Worm (Caenorhabditis elegans) whole organism, young adult: ENCODE results near the gene kqt-1.

Experiments used
- B0261.1 ChIP-seq: sonication (generic microtip); optimal IDR thresholded peaks from 2 replicates; lab custom pipeline; 2016; ENCODE audit warnings: mild to moderate bottlenecking, missing genetic modification characterization, moderate library complexity, missing compliant biosample characterization
- B0336.3 ChIP-seq: fragments of 200-800 bp; sonication (Bioruptor generic); IDR thresholded peaks from 2 replicates; pipeline ENCODE4 v1.3.6; 2022; ENCODE audit warnings: missing genetic modification characterization, missing compliant biosample characterization
- D2030.7 ChIP-seq: fragments of 200-800 bp; sonication (Bioruptor generic); IDR thresholded peaks from 2 replicates; pipeline ENCODE4 v1.3.6; 2022; ENCODE audit warnings: missing genetic modification reagents, missing genetic modification characterization, missing compliant biosample characterization
- F10E7.11 ChIP-seq: sonication (generic microtip); optimal IDR thresholded peaks from 2 replicates; lab custom pipeline; 2017; ENCODE audit warnings: mild to moderate bottlenecking, missing genetic modification characterization, moderate library complexity, missing compliant biosample characterization
- F22D6.2 ChIP-seq: sonication (generic microtip); optimal IDR thresholded peaks from 2 replicates; lab custom pipeline; 2016; ENCODE audit warnings: mild to moderate bottlenecking, missing genetic modification characterization, missing compliant biosample characterization
- F33H1.4 ChIP-seq: fragments of 200-800 bp; sonication (Bioruptor generic); IDR thresholded peaks from 2 replicates; pipeline ENCODE4 v1.3.6; 2022; ENCODE audit warnings: missing genetic modification reagents, missing genetic modification characterization, missing compliant biosample characterization
- F39B2.1 ChIP-seq: fragments of 200-800 bp; sonication (Bioruptor generic); IDR thresholded peaks from 2 replicates; pipeline ENCODE4 v1.3.6; 2022; ENCODE audit warnings: missing genetic modification reagents, missing genetic modification characterization, missing compliant biosample characterization
- F52B5.7 ChIP-seq: sonication (generic microtip); optimal IDR thresholded peaks from 2 replicates; lab custom pipeline; 2016; ENCODE audit warnings: mild to moderate bottlenecking, missing genetic modification characterization, missing compliant biosample characterization
- F55B11.4 ChIP-seq: sonication (generic microtip); optimal IDR thresholded peaks from 2 replicates; lab custom pipeline; 2016; ENCODE audit warnings: missing compliant biosample characterization, missing genetic modification characterization, borderline replicate concordance; ENCODE audit not compliant: insufficient read depth
- T07F8.4 ChIP-seq: sonication (generic microtip); optimal IDR thresholded peaks from 2 replicates; lab custom pipeline; 2016; ENCODE audit warnings: mild to moderate bottlenecking, missing genetic modification characterization, moderate library complexity, missing compliant biosample characterization
- Y53G8AR.9 ChIP-seq: fragments of 200-800 bp; sonication (Bioruptor generic); conservative IDR thresholded peaks from 2 replicates; pipeline ENCODE4 v1.3.6; 2022; ENCODE audit warnings: missing genetic modification reagents, missing genetic modification characterization, missing compliant biosample characterization
- ZK185.1 ChIP-seq: sonication (generic microtip); optimal IDR thresholded peaks from 2 replicates; lab custom pipeline; 2016; ENCODE audit warnings: mild to moderate bottlenecking, missing genetic modification characterization, missing compliant biosample characterization; ENCODE audit not compliant: poor library complexity, severe bottlenecking
- ama-1 ChIP-seq, 3 experiments: fragments of 150-350 bp in 1 of 3; sonication (generic microtip) in 2 of 3; optimal IDR thresholded peaks; 2 replicates each; lab custom pipeline; 2014 to 2018; ENCODE audit warnings: missing biosample characterization in 2 of 3, missing genetic modification characterization in 2 of 3, missing genetic modification reagents in 2 of 3
- aptf-3 ChIP-seq: fragments of 200-800 bp; sonication (Bioruptor generic); IDR thresholded peaks from 2 replicates; pipeline ENCODE4 v1.3.6; 2022; ENCODE audit warnings: missing genetic modification characterization, missing compliant biosample characterization
- attf-5 ChIP-seq: fragments of 200-800 bp; sonication (Bioruptor generic); optimal IDR thresholded peaks from 2 replicates; lab custom pipeline; 2018; ENCODE audit warnings: mild to moderate bottlenecking, missing genetic modification characterization, missing compliant biosample characterization
- bed-1 ChIP-seq: fragments of 200-800 bp; sonication (Bioruptor generic); IDR thresholded peaks from 2 replicates; pipeline ENCODE4 v1.3.6; 2022; ENCODE audit warnings: missing genetic modification reagents, missing genetic modification characterization, missing compliant biosample characterization
- ceh-27 ChIP-seq: fragments of 200-800 bp; sonication (Bioruptor generic); optimal IDR thresholded peaks from 2 replicates; lab custom pipeline; 2018; ENCODE audit warnings: mild to moderate bottlenecking, missing genetic modification characterization, moderate library complexity, missing compliant biosample characterization
- ceh-91 ChIP-seq: fragments of 200-800 bp; sonication (Bioruptor generic); IDR thresholded peaks from 2 replicates; pipeline ENCODE4 v1.3.6; 2022; ENCODE audit warnings: missing genetic modification reagents, missing genetic modification characterization, missing compliant biosample characterization
- chd-7 ChIP-seq: sonication (generic microtip); optimal IDR thresholded peaks from 2 replicates; lab custom pipeline; 2016; ENCODE audit warnings: mild to moderate bottlenecking, missing genetic modification characterization, moderate library complexity, missing compliant biosample characterization
- die-1 ChIP-seq: sonication (generic microtip); optimal IDR thresholded peaks from 2 replicates; lab custom pipeline; 2016; ENCODE audit warnings: missing genotype, mild to moderate bottlenecking, missing genetic modification characterization, missing compliant biosample characterization
- dpff-1 ChIP-seq: sonication (generic microtip); optimal IDR thresholded peaks from 2 replicates; lab custom pipeline; 2017; ENCODE audit warnings: mild to moderate bottlenecking, missing genetic modification characterization, missing compliant biosample characterization
- egl-44 ChIP-seq: fragments of 200-800 bp; sonication (Bioruptor generic); IDR thresholded peaks from 2 replicates; pipeline ENCODE4 v1.3.6; 2022; ENCODE audit warnings: missing genetic modification reagents, missing genetic modification characterization, missing compliant biosample characterization
- egrh-3 ChIP-seq: fragments of 200-800 bp; sonication (Bioruptor generic); IDR thresholded peaks from 2 replicates; pipeline ENCODE4 v1.3.6; 2022; ENCODE audit warnings: missing genetic modification reagents, missing genetic modification characterization, missing compliant biosample characterization
- ekl-4 ChIP-seq: fragments of 200-800 bp; sonication (Bioruptor generic); IDR thresholded peaks from 2 replicates; pipeline ENCODE4 v1.3.6; 2022; ENCODE audit warnings: missing genetic modification reagents, missing genetic modification characterization, missing compliant biosample characterization
- fkh-3 ChIP-seq: sonication (generic microtip); optimal IDR thresholded peaks from 2 replicates; lab custom pipeline; 2016; ENCODE audit warnings: mild to moderate bottlenecking, missing genetic modification characterization, missing compliant biosample characterization
- hlh-26 ChIP-seq: fragments of 200-800 bp; sonication (Bioruptor generic); conservative IDR thresholded peaks from 2 replicates; pipeline ENCODE4 v1.3.6; 2022; ENCODE audit warnings: missing genetic modification reagents, missing genetic modification characterization, missing compliant biosample characterization
- hmg-20 ChIP-seq: fragments of 200-800 bp; sonication (Bioruptor generic); IDR thresholded peaks from 2 replicates; pipeline ENCODE4 v1.3.6; 2022; ENCODE audit warnings: missing genetic modification reagents, missing genetic modification characterization, missing compliant biosample characterization
- mcd-1 ChIP-seq: fragments of 200-800 bp; sonication (Bioruptor generic); IDR thresholded peaks from 2 replicates; pipeline ENCODE4 v1.3.6; 2022; ENCODE audit warnings: missing genetic modification reagents, missing genetic modification characterization, missing compliant biosample characterization
- nfyb-1 ChIP-seq: fragments of 200-800 bp; sonication (Bioruptor generic); IDR thresholded peaks from 2 replicates; pipeline ENCODE4 v1.3.6; 2022; ENCODE audit warnings: missing genetic modification reagents, missing genetic modification characterization, missing compliant biosample characterization
- nhr-120 ChIP-seq: fragments of 200-800 bp; sonication (Bioruptor generic); IDR thresholded peaks from 2 replicates; pipeline ENCODE4 v1.3.6; 2022; ENCODE audit warnings: missing genetic modification characterization, missing compliant biosample characterization
- pbrm-1 ChIP-seq: fragments of 200-800 bp; sonication (Bioruptor generic); IDR thresholded peaks from 2 replicates; pipeline ENCODE4 v1.3.6; 2022; ENCODE audit warnings: missing genetic modification reagents, missing genetic modification characterization, missing compliant biosample characterization
- pha-4 ChIP-seq: fragments of 150-350 bp; sonication (generic microtip); optimal IDR thresholded peaks from 2 replicates; lab custom pipeline; 2014; ENCODE audit warnings: missing biosample characterization, missing genetic modification reagents, missing genetic modification characterization
- rec-8 ChIP-seq, 2 experiments: sonication (generic microtip); optimal IDR thresholded peaks; 2 replicates each; lab custom pipeline; 2016; ENCODE audit warnings: mild to moderate bottlenecking in 2 of 2, missing genetic modification characterization in 2 of 2, missing genetic modification reagents in 2 of 2, missing genotype in 2 of 2, missing biosample characterization in 1 of 2, missing compliant biosample characterization in 1 of 2, moderate library complexity in 1 of 2
- snpc-1.1 ChIP-seq: sonication (generic microtip); optimal IDR thresholded peaks from 2 replicates; lab custom pipeline; 2017; ENCODE audit warnings: missing genetic modification characterization, mild to moderate bottlenecking, missing compliant biosample characterization, antibody characterized with exemption, moderate library complexity, missing genotype, missing genetic modification reagents; ENCODE audit not compliant: insufficient read depth
- snpc-1.3 ChIP-seq: sonication (generic microtip); optimal IDR thresholded peaks from 2 replicates; lab custom pipeline; 2017; ENCODE audit warnings: missing genetic modification characterization, mild to moderate bottlenecking, missing compliant biosample characterization, antibody characterized with exemption, moderate library complexity, missing genotype, missing genetic modification reagents; ENCODE audit not compliant: insufficient read depth
- snpc-3.4 ChIP-seq: sonication (generic microtip); optimal IDR thresholded peaks from 2 replicates; lab custom pipeline; 2017; ENCODE audit warnings: missing genetic modification characterization, mild to moderate bottlenecking, missing compliant biosample characterization, antibody characterized with exemption, moderate library complexity, missing genotype, missing genetic modification reagents
- zfh-2 ChIP-seq: fragments of 200-800 bp; sonication (Bioruptor generic); conservative IDR thresholded peaks from 2 replicates; pipeline ENCODE4 v1.3.6; 2022; ENCODE audit warnings: missing genetic modification reagents, missing genetic modification characterization, missing compliant biosample characterization
- ztf-26 ChIP-seq: sonication (generic microtip); optimal IDR thresholded peaks from 2 replicates; lab custom pipeline; 2017; ENCODE audit warnings: missing genetic modification characterization, missing compliant biosample characterization
- ztf-28 ChIP-seq: fragments of 200-800 bp; sonication (Bioruptor generic); IDR thresholded peaks from 2 replicates; pipeline ENCODE4 v1.3.6; 2022; ENCODE audit warnings: missing genetic modification reagents, missing genetic modification characterization, missing compliant biosample characterization
- ztf-3 ChIP-seq: fragments of 200-800 bp; sonication (Bioruptor generic); optimal IDR thresholded peaks from 2 replicates; lab custom pipeline; 2018; ENCODE audit warnings: mild to moderate bottlenecking, missing genetic modification characterization, missing compliant biosample characterization

kqt-1 gene

DNA sequence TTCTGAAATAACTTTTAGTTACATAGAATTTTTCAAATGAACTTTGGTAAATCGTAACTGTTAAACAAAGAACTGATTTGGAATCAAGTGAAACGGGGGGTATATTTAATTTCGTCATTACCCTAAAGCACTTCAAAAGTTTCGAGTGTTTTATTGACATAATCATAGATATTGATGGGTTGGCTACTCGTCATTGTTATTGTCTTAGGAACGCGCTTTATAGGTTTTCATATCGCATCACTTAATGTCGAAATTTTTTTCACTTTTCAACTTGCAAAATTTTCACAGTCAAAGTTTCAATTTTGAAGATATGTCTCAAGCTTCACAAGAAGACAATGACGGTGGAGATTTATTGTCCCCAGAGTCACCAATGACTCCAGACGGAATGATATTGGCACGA, at the start of gene kqt-1:
Gene kqt-1, plus strand, starts transcription at position 301 of the 400 bp plus-strand sequence.
- TF ChIP-seq fkh-3 (tag; lab: Kevin White, UChicago) (no peak), attf-5 (GFP tag; lab: Kevin White, UChicago) (no peak), ztf-26 (tag; lab: Kevin White, UChicago) (no peak), D2030.7 (GFP tag; lab: Robert Waterston, UW) (no peak), F22D6.2 (tag; lab: Kevin White, UChicago) (no peak), F10E7.11 (tag; lab: Kevin White, UChicago) (no peak), Y53G8AR.9 (GFP tag; lab: Robert Waterston, UW) (no peak), mcd-1 (no peak), hmg-20 (GFP tag; lab: Robert Waterston, UW) (no peak), F33H1.4 (GFP tag; lab: Robert Waterston, UW) (no peak), pha-4 (tag; lab: Kevin White, UChicago) (no peak)

DNA sequence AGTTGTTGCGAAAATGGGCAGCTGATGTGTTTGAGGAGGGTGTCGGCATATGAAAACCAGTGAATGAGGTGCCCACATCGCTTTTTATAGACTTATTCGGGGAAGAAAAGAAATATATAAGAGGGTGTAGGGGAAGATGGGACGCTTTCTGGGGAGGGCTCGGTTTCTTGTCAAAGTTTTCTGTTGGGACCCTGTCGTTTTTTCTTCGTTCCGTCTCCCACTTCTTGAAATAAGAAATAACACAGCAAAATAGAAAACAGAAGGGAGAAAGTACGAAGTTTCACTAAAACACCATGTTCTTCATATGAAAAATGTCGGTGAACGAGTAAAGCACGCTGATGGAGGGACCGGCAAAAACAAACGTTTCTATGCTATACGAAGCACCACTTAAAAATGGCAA, 49.2 kb upstream of the kqt-1 start, which contains the start of gene dop-3:
Gene dop-3, minus strand, starts transcription at position 101 of the 400 bp plus-strand sequence.
- no peak for TF ChIP-seq T07F8.4 (tag; lab: Kevin White, UChicago)
- TF ChIP-seq chd-7 (tag; lab: Kevin White, UChicago), result no peak
- no peak for TF ChIP-seq ama-1 (optimal IDR thresholded peaks at IDR 0.05; lab: Kevin White, UChicago)
- no peak for TF ChIP-seq ama-1 (GFP tag; optimal IDR thresholded peaks at IDR 0.05; lab: Kevin White, UChicago)
- TF ChIP-seq Y53G8AR.9 (GFP tag; lab: Robert Waterston, UW), result no peak
- TF ChIP-seq rec-8 (tag; optimal IDR thresholded peaks at IDR 0.05; lab: Kevin White, UChicago), result no peak
- TF ChIP-seq aptf-3 (GFP tag; lab: Robert Waterston, UW), result no peak
- no peak for TF ChIP-seq F55B11.4 (tag; lab: Kevin White, UChicago)
- no peak for TF ChIP-seq ztf-28
- TF ChIP-seq pbrm-1 (GFP tag; lab: Robert Waterston, UW), result no peak
- TF ChIP-seq B0261.1 (tag; lab: Kevin White, UChicago), result no peak
- no peak for TF ChIP-seq F33H1.4 (GFP tag; lab: Robert Waterston, UW)
- no peak for TF ChIP-seq ztf-3
- TF ChIP-seq hlh-26, result no peak
- TF ChIP-seq snpc-1.1 (tag; lab: Kevin White, UChicago), result no peak

DNA sequence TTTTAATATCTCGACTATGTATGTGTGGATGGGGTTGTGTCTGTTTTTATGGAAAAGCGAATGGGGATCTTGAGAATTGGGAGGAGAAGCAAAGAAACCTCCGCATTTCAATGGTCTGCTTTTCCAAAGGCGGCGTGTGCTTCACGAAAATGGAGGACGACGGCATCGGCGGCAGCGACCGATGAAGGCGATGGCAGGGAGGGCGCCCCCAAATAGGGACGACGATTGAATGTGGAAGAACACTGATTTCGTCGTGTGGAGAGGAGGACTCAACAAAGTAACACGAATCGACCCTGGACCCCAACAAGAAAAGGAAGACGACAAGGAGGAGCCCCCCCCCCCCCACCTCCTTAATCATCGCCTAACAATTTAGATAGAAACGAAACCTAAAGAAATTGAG, 45.8 kb upstream of the kqt-1 start:
- TF ChIP-seq B0336.3 (GFP tag; lab: Robert Waterston, UW) (no peak), zfh-2 (GFP tag; lab: Robert Waterston, UW) (peak; percentile 62), nfyb-1 (0 out of 2 replicates have a peak, but pooled peaks have one; percentile 26)

DNA sequence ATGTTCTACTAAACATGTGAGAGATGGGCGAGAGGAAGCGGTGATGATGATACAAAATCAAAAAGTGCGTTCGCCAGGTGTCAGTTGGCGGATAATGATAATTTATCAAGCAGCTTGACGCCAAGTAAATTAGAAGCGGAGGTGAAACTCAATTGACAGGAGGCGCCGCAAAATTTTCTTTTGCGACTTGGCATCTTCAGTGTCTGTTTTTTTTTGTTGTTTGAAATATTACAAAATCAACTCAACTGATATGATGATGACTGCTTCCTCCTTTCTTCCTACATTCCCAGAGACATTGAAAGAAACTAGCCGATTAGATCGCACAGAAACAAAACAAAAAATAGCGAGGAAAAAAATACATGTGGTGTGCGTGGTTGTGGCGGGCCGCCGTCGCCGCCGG, 42.8 kb upstream of the kqt-1 start:
- TF ChIP-seq nhr-120 (GFP tag; lab: Robert Waterston, UW) (no peak), egl-44 (GFP tag; lab: Robert Waterston, UW) (no peak), snpc-3.4 (tag; lab: Kevin White, UChicago) (no peak), ZK185.1 (tag; lab: Kevin White, UChicago) (no peak), ceh-27 (GFP tag; lab: Kevin White, UChicago) (no peak), bed-1 (GFP tag; lab: Robert Waterston, UW) (no peak), F52B5.7 (no peak), F39B2.1 (no peak), ceh-91 (GFP tag; lab: Robert Waterston, UW) (no peak), dpff-1 (tag; lab: Kevin White, UChicago) (no peak), die-1 (tag; lab: Kevin White, UChicago) (no peak), aptf-3 (GFP tag; lab: Robert Waterston, UW) (no peak), ekl-4 (GFP tag; lab: Robert Waterston, UW) (no peak), egrh-3 (GFP tag; lab: Robert Waterston, UW) (no peak), snpc-1.3 (no peak)
